Worm (Caenorhabditis elegans) whole organism, L4 larva: ENCODE data around the gene srsx-15.

Source experiments
- F10B5.3 ChIP-seq: sonication (generic microtip); optimal IDR thresholded peaks from 2 replicates; lab custom pipeline; 2016; ENCODE audit warnings: mild to moderate bottlenecking, missing genetic modification characterization, missing compliant biosample characterization
- F26F4.8 ChIP-seq: fragments of 200-800 bp; sonication (Bioruptor generic); conservative IDR thresholded peaks from 2 replicates; pipeline ENCODE4 v1.3.6; 2022; ENCODE audit warnings: missing genetic modification characterization, missing compliant biosample characterization
- F49E8.2 ChIP-seq: sonication (generic microtip); optimal IDR thresholded peaks from 2 replicates; lab custom pipeline; 2016; ENCODE audit warnings: missing compliant biosample characterization, mild to moderate bottlenecking, missing genetic modification characterization, borderline replicate concordance
- Y48G9A.11 ChIP-seq: fragments of 200-800 bp; sonication (Bioruptor generic); IDR thresholded peaks from 2 replicates; pipeline ENCODE4 v1.3.6; 2022; ENCODE audit warnings: missing genetic modification reagents, missing genetic modification characterization, missing compliant biosample characterization
- Y5F2A.4 ChIP-seq: fragments of 200-800 bp; sonication (Bioruptor generic); optimal IDR thresholded peaks from 2 replicates; lab custom pipeline; 2018; ENCODE audit warnings: mild to moderate bottlenecking, missing genetic modification characterization, missing compliant biosample characterization
- ZK337.2 ChIP-seq: fragments of 200-800 bp; sonication (Bioruptor generic); IDR thresholded peaks from 2 replicates; pipeline ENCODE4 v1.3.6; 2022; ENCODE audit warnings: missing genetic modification reagents, missing genetic modification characterization, missing compliant biosample characterization
- ama-1 ChIP-seq: fragments of 150-350 bp; optimal IDR thresholded peaks from 2 replicates; lab custom pipeline; 2014; ENCODE audit warnings: inconsistent platforms, mixed read lengths
- arid-1 ChIP-seq: fragments of 200-800 bp; sonication (Bioruptor generic); conservative IDR thresholded peaks from 2 replicates; pipeline ENCODE4 v1.3.6; 2022; ENCODE audit warnings: missing genetic modification reagents, missing genetic modification characterization, missing compliant biosample characterization
- ceh-32 ChIP-seq: sonication (generic microtip); optimal IDR thresholded peaks from 2 replicates; lab custom pipeline; 2016; ENCODE audit warnings: mild to moderate bottlenecking, missing genetic modification characterization, missing compliant biosample characterization; ENCODE audit not compliant: poor library complexity
- ceh-82 ChIP-seq: sonication (generic microtip); optimal IDR thresholded peaks from 2 replicates; lab custom pipeline; 2017; ENCODE audit warnings: missing biosample characterization, missing genetic modification characterization
- ces-1 ChIP-seq: fragments of 150-350 bp; sonication (generic microtip); optimal IDR thresholded peaks from 4 replicates; lab custom pipeline; 2014; ENCODE audit warnings: missing biosample characterization, missing genetic modification reagents, missing genetic modification characterization
- cey-2 ChIP-seq: sonication (generic microtip); optimal IDR thresholded peaks from 3 replicates; lab custom pipeline; 2017; ENCODE audit warnings: missing genetic modification characterization, mild to moderate bottlenecking, missing compliant biosample characterization, antibody characterized with exemption, borderline replicate concordance; ENCODE audit not compliant: insufficient read depth
- ctbp-1 ChIP-seq: fragments of 200-800 bp; sonication (Bioruptor generic); IDR thresholded peaks from 2 replicates; pipeline ENCODE4 v1.3.6; 2022; ENCODE audit warnings: missing genetic modification reagents, missing genetic modification characterization, missing compliant biosample characterization
- daf-16 ChIP-seq, 3 experiments: sonication (generic microtip); optimal IDR thresholded peaks; 2 replicates each; lab custom pipeline; 2016 to 2017; ENCODE audit warnings: missing genetic modification characterization in 3 of 3, missing genetic modification reagents in 3 of 3, mild to moderate bottlenecking in 2 of 3, missing compliant biosample characterization in 2 of 3, missing biosample characterization in 1 of 3, moderate library complexity in 1 of 3
- daf-8 ChIP-seq: fragments of 200-800 bp; sonication (Bioruptor generic); IDR thresholded peaks from 2 replicates; pipeline ENCODE4 v1.3.6; 2022; ENCODE audit warnings: missing genetic modification characterization, missing compliant biosample characterization
- dmd-6 ChIP-seq: fragments of 200-800 bp; sonication (Bioruptor generic); IDR thresholded peaks from 2 replicates; pipeline ENCODE4 v1.3.6; 2022; ENCODE audit warnings: missing genetic modification reagents, missing genetic modification characterization, missing compliant biosample characterization
- dve-1 ChIP-seq: sonication (generic microtip); optimal IDR thresholded peaks from 2 replicates; lab custom pipeline; 2017; ENCODE audit warnings: antibody characterized with exemption, mild to moderate bottlenecking, missing genetic modification characterization, missing compliant biosample characterization; ENCODE audit not compliant: insufficient read depth
- egl-43 ChIP-seq: fragments of 200-800 bp; sonication (Bioruptor generic); IDR thresholded peaks from 2 replicates; pipeline ENCODE4 v1.3.6; 2022; ENCODE audit warnings: missing genetic modification reagents, missing genetic modification characterization, missing compliant biosample characterization
- fkh-10 ChIP-seq: fragments of 150-350 bp; optimal IDR thresholded peaks from 2 replicates; lab custom pipeline; 2014; ENCODE audit warnings: missing biosample characterization, missing genetic modification reagents, missing genetic modification characterization
- gei-8 ChIP-seq: fragments of 200-800 bp; sonication (Bioruptor generic); optimal IDR thresholded peaks from 2 replicates; lab custom pipeline; 2018; ENCODE audit warnings: mild to moderate bottlenecking, missing genetic modification characterization, missing compliant biosample characterization
- hmg-1.1 ChIP-seq: fragments of 200-800 bp; sonication (Bioruptor generic); IDR thresholded peaks from 2 replicates; pipeline ENCODE4 v1.3.6; 2022; ENCODE audit warnings: missing genetic modification reagents, missing genetic modification characterization, missing compliant biosample characterization
- lin-13 ChIP-seq: fragments of 150-350 bp; optimal IDR thresholded peaks from 2 replicates; lab custom pipeline; 2014; ENCODE audit warnings: missing biosample characterization, missing genetic modification reagents, missing genetic modification characterization
- lin-38 ChIP-seq: fragments of 200-800 bp; sonication (Bioruptor generic); IDR thresholded peaks from 2 replicates; pipeline ENCODE4 v1.3.6; 2022; ENCODE audit warnings: missing genetic modification reagents, missing genetic modification characterization, missing compliant biosample characterization
- lin-39 ChIP-seq: fragments of 150-350 bp; optimal IDR thresholded peaks from 2 replicates; lab custom pipeline; 2014; ENCODE audit warnings: missing biosample characterization, missing genetic modification reagents, missing genetic modification characterization
- madf-5 ChIP-seq, 2 experiments: fragments of 200-800 bp; sonication (Bioruptor generic); IDR thresholded peaks; 2 replicates each; pipeline ENCODE4 v1.3.6; 2022; ENCODE audit warnings: missing compliant biosample characterization in 2 of 2, missing genetic modification characterization in 2 of 2
- mdl-1 ChIP-seq, 2 experiments: fragments of 150-350 bp in 1 of 2; sonication (generic microtip) in 1 of 2; optimal IDR thresholded peaks; 2 replicates each; lab custom pipeline; 2014 to 2017; ENCODE audit warnings: missing biosample characterization in 2 of 2, missing genetic modification characterization in 2 of 2
- mdt-29 ChIP-seq: fragments of 200-800 bp; sonication (Bioruptor generic); IDR thresholded peaks from 2 replicates; pipeline ENCODE4 v1.3.6; 2022; ENCODE audit warnings: missing genetic modification reagents, missing genetic modification characterization, missing compliant biosample characterization
- mxl-2 ChIP-seq: fragments of 200-800 bp; sonication (Bioruptor generic); conservative IDR thresholded peaks from 2 replicates; pipeline ENCODE4 v1.3.6; 2022; ENCODE audit warnings: missing genetic modification reagents, missing genetic modification characterization, missing compliant biosample characterization
- mxl-3 ChIP-seq: fragments of 200-800 bp; sonication (Bioruptor generic); optimal IDR thresholded peaks from 2 replicates; lab custom pipeline; 2018; ENCODE audit warnings: mild to moderate bottlenecking, missing genetic modification characterization, missing compliant biosample characterization
- nhr-102 ChIP-seq: sonication (generic microtip); optimal IDR thresholded peaks from 2 replicates; lab custom pipeline; 2016; ENCODE audit warnings: mild to moderate bottlenecking, missing genetic modification characterization, moderate library complexity, missing compliant biosample characterization
- nhr-237 ChIP-seq: sonication (generic microtip); optimal IDR thresholded peaks from 2 replicates; lab custom pipeline; 2017; ENCODE audit warnings: missing biosample characterization, missing genetic modification characterization
- nhr-41 ChIP-seq: fragments of 200-800 bp; sonication (Bioruptor generic); IDR thresholded peaks from 2 replicates; pipeline ENCODE4 v1.3.6; 2022; ENCODE audit warnings: missing genetic modification reagents, missing genetic modification characterization, missing compliant biosample characterization
- nhr-42 ChIP-seq: fragments of 200-800 bp; sonication (Bioruptor generic); IDR thresholded peaks from 2 replicates; pipeline ENCODE4 v1.3.6; 2022; ENCODE audit warnings: missing genetic modification characterization, missing compliant biosample characterization
- nhr-6 ChIP-seq: fragments of 150-350 bp; optimal IDR thresholded peaks from 2 replicates; lab custom pipeline; 2014; ENCODE audit warnings: missing biosample characterization, missing genetic modification characterization
- nhr-77 ChIP-seq: fragments of 150-350 bp; optimal IDR thresholded peaks from 2 replicates; lab custom pipeline; 2014; ENCODE audit warnings: missing biosample characterization, missing genetic modification characterization
- saeg-2 ChIP-seq: fragments of 200-800 bp; sonication (Bioruptor generic); IDR thresholded peaks from 2 replicates; pipeline ENCODE4 v1.3.6; 2022; ENCODE audit warnings: missing genetic modification reagents, missing genetic modification characterization, missing compliant biosample characterization
- spr-3 ChIP-seq: fragments of 200-800 bp; sonication (Bioruptor generic); optimal IDR thresholded peaks from 2 replicates; lab custom pipeline; 2018; ENCODE audit warnings: mild to moderate bottlenecking, missing genetic modification characterization, missing compliant biosample characterization
- tag-97 ChIP-seq: fragments of 200-800 bp; sonication (Bioruptor generic); IDR thresholded peaks from 2 replicates; pipeline ENCODE4 v1.3.6; 2022; ENCODE audit warnings: missing genetic modification characterization, missing compliant biosample characterization
- unc-62 ChIP-seq, 3 experiments: fragments of 150-350 bp in 1 of 3; sonication (generic microtip); optimal IDR thresholded peaks in 2 of 3; peaks in 1 of 3; 1 replicate in 1 of 3; 2 replicates in 2 of 3; lab custom pipeline; 2014 to 2017; ENCODE audit warnings: missing biosample characterization in 3 of 3, missing genetic modification characterization in 3 of 3, missing genetic modification reagents in 3 of 3, missing genotype in 1 of 3
- vab-7 ChIP-seq: fragments of 200-800 bp; sonication (Bioruptor generic); IDR thresholded peaks from 2 replicates; pipeline ENCODE4 v1.3.6; 2022; ENCODE audit warnings: missing genetic modification reagents, missing genetic modification characterization, missing compliant biosample characterization
- zag-1 ChIP-seq: fragments of 150-350 bp; optimal IDR thresholded peaks from 2 replicates; lab custom pipeline; 2014; ENCODE audit warnings: missing biosample characterization, missing genetic modification characterization
- zfp-3 ChIP-seq: fragments of 200-800 bp; sonication (Bioruptor generic); conservative IDR thresholded peaks from 2 replicates; pipeline ENCODE4 v1.3.6; 2022; ENCODE audit warnings: missing genetic modification reagents, missing genetic modification characterization, missing compliant biosample characterization
- zip-2 ChIP-seq: fragments of 150-350 bp; optimal IDR thresholded peaks from 2 replicates; lab custom pipeline; 2014; ENCODE audit warnings: missing biosample characterization, missing genetic modification characterization

Gene srsx-15

ce11 chrIV:5623718-5624117 lies at the start of gene srsx-15:
srsx-15 (minus strand) TSS chrIV:5623818.
- no peak for TF ChIP-seq arid-1 (GFP tag; lab: Robert Waterston, UW)
- no peak for TF ChIP-seq vab-7
- TF ChIP-seq mxl-2 (GFP tag; lab: Robert Waterston, UW): no peak
- TF ChIP-seq ZK337.2 (GFP tag; lab: Robert Waterston, UW): no peak
- TF ChIP-seq gei-8: no peak
- no peak for TF ChIP-seq mdl-1 (tag; optimal IDR thresholded peaks at IDR 0.05; lab: Kevin White, UChicago)

DNA sequence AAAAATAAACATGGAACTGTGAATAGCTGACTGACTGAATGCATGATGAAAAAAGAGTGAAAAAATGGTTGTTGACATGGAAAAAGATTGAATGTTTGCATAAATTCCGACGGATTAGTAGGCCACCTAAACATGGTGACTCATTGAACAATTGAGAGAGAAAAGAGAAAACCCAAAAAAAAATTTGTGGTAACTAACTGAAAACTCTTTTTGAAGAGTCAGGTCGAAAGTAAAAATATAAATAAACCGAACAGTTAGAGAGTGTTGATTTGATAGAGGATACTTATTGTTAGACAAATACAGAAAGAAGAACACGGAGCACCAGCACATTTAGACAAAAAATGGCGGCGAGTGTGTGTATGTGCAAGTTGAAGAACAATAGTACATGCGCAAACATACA lies 47.7 kb upstream of the srsx-15 start:
- TF ChIP-seq tag-97 (GFP tag; lab: Robert Waterston, UW): no peak
- TF ChIP-seq Y48G9A.11 (GFP tag; lab: Robert Waterston, UW): no peak
- TF ChIP-seq ZK337.2 (GFP tag; lab: Robert Waterston, UW): no peak
- TF ChIP-seq fkh-10 (GFP tag; lab: Kevin White, UChicago): no peak
- no peak for TF ChIP-seq gei-8
- TF ChIP-seq ceh-82 (tag; lab: Kevin White, UChicago): no peak
- TF ChIP-seq cey-2 (tag; lab: Kevin White, UChicago): no peak
- TF ChIP-seq nhr-77 (tag; lab: Kevin White, UChicago): no peak
- TF ChIP-seq saeg-2 (GFP tag; lab: Robert Waterston, UW): no peak
- no peak for TF ChIP-seq ceh-32 (tag; lab: Kevin White, UChicago)
- no peak for TF ChIP-seq ama-1 (lab: Kevin White, UChicago)
- TF ChIP-seq madf-5 (GFP tag; IDR thresholded peaks at IDR 0.05; lab: Robert Waterston, UW): no peak
- no peak for TF ChIP-seq spr-3 (GFP tag; lab: Kevin White, UChicago)
- no peak for TF ChIP-seq F10B5.3 (tag; lab: Kevin White, UChicago)
- TF ChIP-seq zag-1: no peak

ce11 chrIV:5669459-5669858 lies 45.8 kb upstream of the srsx-15 start, which contains the start of gene T19E7.6:
T19E7.6 (minus strand) TSS chrIV:5669503.
- TF ChIP-seq lin-38 (GFP tag; lab: Robert Waterston, UW) (no peak), mdl-1 (tag; optimal IDR thresholded peaks at IDR 0.05; lab: Kevin White, UChicago) (no peak), F26F4.8 (GFP tag; lab: Robert Waterston, UW) (no peak), daf-16 (GFP tag; optimal IDR thresholded peaks at IDR 0.05; lab: Kevin White, UChicago) (no peak), daf-16 (tag; optimal IDR thresholded peaks at IDR 0.05; lab: Kevin White, UChicago) (peak; percentile 89), lin-39 (tag; lab: Kevin White, UChicago) (no peak), zip-2 (no peak), dve-1 (tag; lab: Kevin White, UChicago) (peak; percentile 40), daf-8 (GFP tag; lab: Robert Waterston, UW) (no peak), nhr-237 (tag; lab: Kevin White, UChicago) (no peak), zfp-3 (GFP tag; lab: Robert Waterston, UW) (no peak)

DNA sequence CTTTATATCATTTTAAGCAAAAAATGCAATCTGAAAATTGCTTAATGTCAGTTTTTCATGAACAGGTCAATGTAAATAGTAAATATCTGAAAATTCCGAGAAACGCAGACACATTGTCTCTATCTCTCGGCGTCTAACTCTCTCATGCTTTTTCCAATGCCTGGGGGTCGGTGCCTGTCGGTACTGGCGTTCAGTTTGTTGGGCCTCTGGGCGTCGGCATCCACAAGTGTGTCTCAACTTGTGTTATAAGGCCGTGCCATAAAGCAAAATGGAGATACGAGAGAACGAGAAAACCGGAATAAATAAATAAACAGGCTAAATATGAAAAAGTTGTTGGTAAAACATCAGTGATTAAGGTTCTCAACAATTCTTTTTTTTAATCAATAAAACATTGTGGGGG lies 43.6 kb upstream of the srsx-15 start:
- TF ChIP-seq mdt-29 (no peak), F49E8.2 (tag; lab: Kevin White, UChicago) (no peak), gei-8 (no peak), mxl-3 (GFP tag; lab: Kevin White, UChicago) (peak; percentile 16), dmd-6 (GFP tag; lab: Robert Waterston, UW) (0 out of 2 replicates have a peak, but pooled peaks have one; percentile 18), nhr-41 (GFP tag; lab: Robert Waterston, UW) (no peak), Y5F2A.4 (GFP tag; lab: Kevin White, UChicago) (no peak), lin-13 (no peak), madf-5 (GFP tag; IDR thresholded peaks at IDR 0.05; lab: Robert Waterston, UW) (0 out of 4 replicates have a peak, but pooled peaks of 1 of the 2 experiments have one; percentile 16), ces-1 (GFP tag; lab: Kevin White, UChicago) (no peak), dve-1 (tag; lab: Kevin White, UChicago) (peak; percentile 71), nhr-42 (GFP tag; lab: Robert Waterston, UW) (no peak), ctbp-1 (GFP tag; lab: Robert Waterston, UW) (0 out of 2 replicates have a peak, but pooled peaks have one; percentile 19), nhr-6 (tag; lab: Kevin White, UChicago) (peak; percentile 64), mxl-2 (GFP tag; lab: Robert Waterston, UW) (no peak), nhr-102 (tag; lab: Kevin White, UChicago) (no peak), unc-62 (GFP tag; optimal IDR thresholded peaks at IDR 0.05 in 1 of 2; lab: Kevin White, UChicago) (no peak), unc-62 (tag; optimal IDR thresholded peaks at IDR 0.05; lab: Kevin White, UChicago) (no peak), egl-43 (GFP tag; lab: Robert Waterston, UW) (no peak), F26F4.8 (GFP tag; lab: Robert Waterston, UW) (no peak), hmg-1.1 (GFP tag; lab: Robert Waterston, UW) (peak; percentile 40; the same call in 1 of the 2 replicates)
